Worm (Caenorhabditis elegans) whole organism, young adult: Measurements from ENCODE around the gene B0464.9.

Source experiments
- F39B2.1 ChIP-seq: fragments of 200-800 bp; sonication (Bioruptor generic); IDR thresholded peaks from 2 replicates; pipeline ENCODE4 v1.3.6; 2022; ENCODE audit warnings: missing genetic modification reagents, missing genetic modification characterization, missing compliant biosample characterization
- T26A5.8 ChIP-seq: sonication (generic microtip); optimal IDR thresholded peaks from 2 replicates; lab custom pipeline; 2016; ENCODE audit warnings: missing genetic modification characterization, missing compliant biosample characterization
- aptf-2 ChIP-seq: fragments of 200-800 bp; sonication (Bioruptor generic); conservative IDR thresholded peaks from 2 replicates; pipeline ENCODE4 v1.3.6; 2022; ENCODE audit warnings: missing genetic modification reagents, missing genetic modification characterization, missing compliant biosample characterization
- ccch-3 ChIP-seq: fragments of 200-800 bp; sonication (Bioruptor generic); optimal IDR thresholded peaks from 2 replicates; lab custom pipeline; 2018; ENCODE audit warnings: mild to moderate bottlenecking, missing genetic modification characterization, missing compliant biosample characterization
- ceh-91 ChIP-seq: fragments of 200-800 bp; sonication (Bioruptor generic); IDR thresholded peaks from 2 replicates; pipeline ENCODE4 v1.3.6; 2022; ENCODE audit warnings: missing genetic modification reagents, missing genetic modification characterization, missing compliant biosample characterization
- dpl-1 ChIP-seq: fragments of 150-350 bp; optimal IDR thresholded peaks from 2 replicates; lab custom pipeline; 2014; ENCODE audit warnings: missing biosample characterization, missing genetic modification reagents, missing genetic modification characterization
- hlh-26 ChIP-seq: fragments of 200-800 bp; sonication (Bioruptor generic); conservative IDR thresholded peaks from 2 replicates; pipeline ENCODE4 v1.3.6; 2022; ENCODE audit warnings: missing genetic modification reagents, missing genetic modification characterization, missing compliant biosample characterization
- mcd-1 ChIP-seq: fragments of 200-800 bp; sonication (Bioruptor generic); IDR thresholded peaks from 2 replicates; pipeline ENCODE4 v1.3.6; 2022; ENCODE audit warnings: missing genetic modification reagents, missing genetic modification characterization, missing compliant biosample characterization
- nfyb-1 ChIP-seq: fragments of 200-800 bp; sonication (Bioruptor generic); IDR thresholded peaks from 2 replicates; pipeline ENCODE4 v1.3.6; 2022; ENCODE audit warnings: missing genetic modification reagents, missing genetic modification characterization, missing compliant biosample characterization
- rpc-1 ChIP-seq, 2 experiments: fragments of 150-350 bp in 1 of 2; sonication (generic microtip) in 1 of 2; optimal IDR thresholded peaks; 2 replicates each; lab custom pipeline; 2014 to 2018; ENCODE audit warnings: missing biosample characterization in 1 of 2, missing genetic modification characterization in 1 of 2, missing genetic modification reagents in 1 of 2, missing genotype in 1 of 2
- unc-130 ChIP-seq: sonication (generic microtip); optimal IDR thresholded peaks from 2 replicates; lab custom pipeline; 2016; ENCODE audit warnings: missing genetic modification reagents, missing genetic modification characterization, missing compliant biosample characterization

DNA sequence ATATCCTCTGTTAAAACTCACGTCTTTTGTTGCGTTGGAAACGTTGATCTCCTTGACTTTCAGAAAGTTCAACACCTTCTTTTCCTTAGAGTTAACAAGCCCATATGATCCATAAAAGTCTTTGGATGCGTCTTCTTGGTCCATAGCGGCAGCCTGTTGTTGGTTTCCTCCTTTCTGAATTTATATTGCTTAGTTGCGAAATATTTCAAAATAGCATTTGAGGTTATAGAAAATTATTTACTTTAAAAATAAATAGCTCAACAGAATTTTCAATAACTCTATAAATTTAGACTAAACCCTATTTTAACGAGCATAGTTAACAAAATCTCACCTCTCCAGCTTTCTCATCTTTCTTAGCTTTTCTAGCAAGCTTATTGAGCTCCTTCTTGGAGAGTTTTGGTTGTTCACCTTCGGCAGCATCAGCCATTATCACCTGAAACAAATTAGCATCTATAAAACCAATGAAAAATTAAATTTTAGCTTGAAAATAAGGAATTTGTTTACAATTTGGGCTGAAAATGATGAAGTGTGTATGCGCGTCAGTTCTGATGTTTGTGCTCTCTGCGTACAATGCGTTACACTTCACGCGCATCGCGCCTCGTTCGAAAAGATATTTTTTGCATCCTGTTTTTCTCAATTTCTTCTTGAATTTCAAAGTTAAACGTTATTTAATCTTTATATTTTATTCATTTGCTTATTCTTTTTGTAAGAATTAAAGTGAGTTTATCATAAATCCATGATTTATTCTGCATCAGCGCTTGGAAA, 25.4 kb downstream of the B0464.9 start, which contains the start of the genes dars-1 and ctr-9:
- TF ChIP-seq ccch-3 = no peak
- TF ChIP-seq T26A5.8 (tag; lab: Kevin White, UChicago) = no peak
- TF ChIP-seq F39B2.1 = no peak
- TF ChIP-seq unc-130 = no peak
- no peak for TF ChIP-seq aptf-2 (GFP tag; lab: Robert Waterston, UW)
- TF ChIP-seq rpc-1 (optimal IDR thresholded peaks at IDR 0.05; lab: Kevin White, UChicago) = no peak
- TF ChIP-seq rpc-1 (tag; optimal IDR thresholded peaks at IDR 0.05; lab: Kevin White, UChicago) = no peak
- no peak for TF ChIP-seq hlh-26
- no peak for TF ChIP-seq mcd-1
- no peak for TF ChIP-seq nfyb-1 (GFP tag; lab: Robert Waterston, UW)
- no peak for TF ChIP-seq dpl-1
- TF ChIP-seq ceh-91 (GFP tag; lab: Robert Waterston, UW) = no peak
